Fruit fly (Drosophila melanogaster) whole organism, embryonic: ENCODE data around the gene spg.
A peak's percentile ranks its signal among the peaks of the same experiment; 100 is the strongest.

ENCODE experiments used
- Ada2b ChIP-seq: fragments of 200-800 bp; sonication (Bioruptor generic); IDR thresholded peaks from 2 replicates; pipeline ENCODE4 v1.3.6; 2022; ENCODE audit warnings: missing biosample characterization, missing genetic modification characterization
- Bgb ChIP-seq: fragments of 200-800 bp; sonication (Bioruptor generic); IDR thresholded peaks from 2 replicates; pipeline ENCODE4 v1.3.6; 2022; ENCODE audit warnings: missing biosample characterization, missing genetic modification characterization; ENCODE audit not compliant: partially characterized antibody
- CG11085 ChIP-seq: fragments of 200-800 bp; sonication (Bioruptor generic); IDR thresholded peaks from 2 replicates; pipeline ENCODE4 v1.3.6; 2022; ENCODE audit warnings: missing biosample characterization, missing genetic modification characterization
- CG11456 ChIP-seq: fragments of 200-800 bp; sonication (Bioruptor generic); IDR thresholded peaks from 3 replicates; pipeline ENCODE4 v1.3.6; 2022; ENCODE audit warnings: missing biosample characterization, missing genetic modification characterization
- CG11696 ChIP-seq: fragments of 200-800 bp; sonication (Bioruptor generic); IDR thresholded peaks from 2 replicates; pipeline ENCODE4 v1.3.6; 2022; ENCODE audit warnings: missing biosample characterization, missing genetic modification characterization
- CG11723 ChIP-seq: fragments of 200-800 bp; sonication (Bioruptor generic); optimal IDR thresholded peaks from 2 replicates; lab custom pipeline; 2017; ENCODE audit warnings: missing biosample characterization, mild to moderate bottlenecking, missing genetic modification characterization
- CG13123 ChIP-seq: fragments of 200-800 bp; sonication (Bioruptor generic); optimal IDR thresholded peaks from 2 replicates; lab custom pipeline; 2016; ENCODE audit warnings: missing biosample characterization, missing genetic modification characterization
- CG13624 ChIP-seq: fragments of 200-800 bp; sonication (Bioruptor generic); optimal IDR thresholded peaks from 2 replicates; lab custom pipeline; 2016; ENCODE audit warnings: missing biosample characterization, missing genetic modification characterization
- CG15011 ChIP-seq: fragments of 200-800 bp; sonication (Bioruptor generic); optimal IDR thresholded peaks from 3 replicates; lab custom pipeline; 2018; ENCODE audit warnings: missing biosample characterization, mild to moderate bottlenecking, missing genetic modification characterization
- CG15269 ChIP-seq: fragments of 200-800 bp; sonication (Bioruptor generic); optimal IDR thresholded peaks from 2 replicates; lab custom pipeline; 2018; ENCODE audit warnings: missing biosample characterization, mild to moderate bottlenecking, missing genetic modification characterization, moderate library complexity
- CG1529 ChIP-seq: fragments of 200-800 bp; sonication (Bioruptor generic); optimal IDR thresholded peaks from 3 replicates; lab custom pipeline; 2018; ENCODE audit warnings: missing biosample characterization, missing genetic modification characterization
- CG16779 ChIP-seq: fragments of 200-800 bp; sonication (Bioruptor generic); IDR thresholded peaks from 2 replicates; pipeline ENCODE4 v1.3.6; 2022; ENCODE audit warnings: missing biosample characterization, missing genetic modification characterization
- CG17359 ChIP-seq: fragments of 200-800 bp; sonication (Bioruptor generic); optimal IDR thresholded peaks from 3 replicates; lab custom pipeline; 2018; ENCODE audit warnings: missing biosample characterization, mild to moderate bottlenecking, missing genetic modification characterization, moderate library complexity
- CG17568 ChIP-seq: fragments of 200-800 bp; sonication (Bioruptor generic); optimal IDR thresholded peaks from 2 replicates; lab custom pipeline; 2018; ENCODE audit warnings: missing biosample characterization, mild to moderate bottlenecking, missing genetic modification characterization, moderate library complexity
- CG31224 ChIP-seq: fragments of 200-800 bp; sonication (Bioruptor generic); IDR thresholded peaks from 2 replicates; pipeline ENCODE4 v1.3.6; 2022; ENCODE audit warnings: missing biosample characterization, missing genetic modification characterization
- CG33557 ChIP-seq: fragments of 200-800 bp; sonication (Bioruptor generic); optimal IDR thresholded peaks from 2 replicates; lab custom pipeline; 2019; ENCODE audit warnings: missing biosample characterization, mild to moderate bottlenecking, missing genetic modification characterization, moderate library complexity
- CG34376 ChIP-seq: fragments of 200-800 bp; sonication (Bioruptor generic); optimal IDR thresholded peaks from 2 replicates; lab custom pipeline; 2018; ENCODE audit warnings: missing biosample characterization, mild to moderate bottlenecking, missing genetic modification characterization
- CG34422 ChIP-seq: fragments of 200-800 bp; sonication (Bioruptor generic); IDR thresholded peaks from 3 replicates; pipeline ENCODE4 v1.3.6; 2022; ENCODE audit warnings: missing biosample characterization, missing genetic modification characterization
- CG3726 ChIP-seq: fragments of 200-800 bp; sonication (Bioruptor generic); IDR thresholded peaks from 3 replicates; pipeline ENCODE4, ENCODE4 v1.3.6; 2022; ENCODE audit warnings: missing biosample characterization, missing genetic modification characterization
- CG4282 ChIP-seq: fragments of 200-800 bp; sonication (Bioruptor generic); optimal IDR thresholded peaks from 2 replicates; lab custom pipeline; 2016; ENCODE audit warnings: missing biosample characterization, missing genetic modification characterization
- CG4820 ChIP-seq: fragments of 200-800 bp; sonication (Bioruptor generic); optimal IDR thresholded peaks from 3 replicates; lab custom pipeline; 2016; ENCODE audit warnings: missing biosample characterization, missing genetic modification characterization
- CG6854 ChIP-seq: fragments of 200-800 bp; sonication (Bioruptor generic); optimal IDR thresholded peaks from 3 replicates; lab custom pipeline; 2017; ENCODE audit warnings: missing biosample characterization, mild to moderate bottlenecking, missing genetic modification characterization
- CG7556 ChIP-seq: fragments of 200-800 bp; sonication (Bioruptor generic); optimal IDR thresholded peaks from 2 replicates; lab custom pipeline; 2017; ENCODE audit warnings: missing biosample characterization, mild to moderate bottlenecking, missing genetic modification characterization
- CG7963 ChIP-seq: fragments of 200-800 bp; sonication (Bioruptor generic); IDR thresholded peaks from 3 replicates; pipeline ENCODE4 v1.3.6; 2022; ENCODE audit warnings: missing biosample characterization, missing genetic modification characterization; ENCODE audit not compliant: partially characterized antibody
- CG9876 ChIP-seq: fragments of 200-800 bp; sonication (Bioruptor generic); optimal IDR thresholded peaks from 2 replicates; lab custom pipeline; 2016; ENCODE audit warnings: missing biosample characterization, missing genetic modification characterization
- CG9932 ChIP-seq: fragments of 200-800 bp; sonication (Bioruptor generic); IDR thresholded peaks from 2 replicates; pipeline ENCODE4 v1.3.6; 2022; ENCODE audit warnings: missing biosample characterization, missing genetic modification characterization
- CkIIα-i1 ChIP-seq: fragments of 200-800 bp; sonication (Bioruptor generic); IDR thresholded peaks from 2 replicates; pipeline ENCODE4 v1.3.6; 2022; ENCODE audit warnings: missing biosample characterization, missing genetic modification characterization
- Ets65A ChIP-seq: fragments of 200-800 bp; sonication (Bioruptor generic); peaks from one replicate; lab custom pipeline; 2016; ENCODE audit warnings: missing biosample characterization, missing genetic modification characterization
- Fer1 ChIP-seq: fragments of 200-800 bp; sonication (Bioruptor generic); optimal IDR thresholded peaks from 2 replicates; lab custom pipeline; 2017; ENCODE audit warnings: missing biosample characterization, mild to moderate bottlenecking, missing genetic modification characterization
- NfI ChIP-seq: fragments of 200-800 bp; sonication (Bioruptor generic); optimal IDR thresholded peaks from 3 replicates; lab custom pipeline; 2018; ENCODE audit warnings: missing biosample characterization, mild to moderate bottlenecking, missing genetic modification characterization, moderate library complexity
- Poxn ChIP-seq: fragments of 200-800 bp; sonication (Bioruptor generic); IDR thresholded peaks from 2 replicates; pipeline ENCODE4 v1.3.6; 2022; ENCODE audit warnings: missing biosample characterization, missing genetic modification characterization
- Rfx ChIP-seq: fragments of 200-800 bp; sonication (Bioruptor generic); IDR thresholded peaks from 2 replicates; pipeline ENCODE4 v1.3.6; 2022; ENCODE audit warnings: missing biosample characterization, missing genetic modification characterization
- Rx ChIP-seq: fragments of 200-800 bp; sonication (Bioruptor generic); IDR thresholded peaks from 2 replicates; pipeline ENCODE4 v1.3.6; 2022; ENCODE audit warnings: missing biosample characterization, missing genetic modification characterization
- Six4 ChIP-seq: fragments of 200-800 bp; sonication (Bioruptor generic); optimal IDR thresholded peaks from 2 replicates; lab custom pipeline; 2016; ENCODE audit warnings: missing biosample characterization, missing genetic modification characterization
- Sry-β ChIP-seq: fragments of 200-800 bp; sonication (Bioruptor generic); optimal IDR thresholded peaks from 2 replicates; lab custom pipeline; 2018; ENCODE audit warnings: missing biosample characterization, mild to moderate bottlenecking, missing genetic modification characterization, moderate library complexity
- br ChIP-seq: fragments of >200 bp; optimal IDR thresholded peaks from 2 replicates; lab custom pipeline; 2017
- chn ChIP-seq: fragments of 200-800 bp; sonication (Bioruptor generic); optimal IDR thresholded peaks from 2 replicates; lab custom pipeline; 2016; ENCODE audit warnings: missing biosample characterization, missing genetic modification characterization
- dati ChIP-seq: fragments of 200-800 bp; sonication (Bioruptor generic); IDR thresholded peaks from 2 replicates; pipeline ENCODE4 v1.3.6; 2022; ENCODE audit warnings: missing biosample characterization, missing genetic modification characterization
- eve ChIP-seq, 2 experiments: fragments of >200 bp; optimal IDR thresholded peaks; 2 replicates each; lab custom pipeline; 2017; ENCODE audit warnings: missing biosample characterization in 2 of 2, missing genetic modification characterization in 2 of 2
- grau ChIP-seq: fragments of 200-800 bp; optimal IDR thresholded peaks from 3 replicates; lab custom pipeline; 2019; ENCODE audit warnings: missing biosample characterization, mild to moderate bottlenecking, missing genetic modification characterization, moderate library complexity
- insv ChIP-seq, 2 experiments: fragments of 200-800 bp; sonication (Bioruptor generic); optimal IDR thresholded peaks; 3 replicates each; lab custom pipeline; 2016 to 2018; ENCODE audit warnings: missing biosample characterization in 2 of 2, missing genetic modification characterization in 2 of 2
- jumu ChIP-seq: fragments of 200-800 bp; sonication (Bioruptor generic); optimal IDR thresholded peaks from 3 replicates; lab custom pipeline; 2016; ENCODE audit warnings: missing biosample characterization, missing genetic modification characterization
- nmo ChIP-seq: fragments of 200-800 bp; sonication (Bioruptor generic); optimal IDR thresholded peaks from 2 replicates; lab custom pipeline; 2018; ENCODE audit warnings: missing biosample characterization, mild to moderate bottlenecking, missing genetic modification characterization, moderate library complexity
- pita ChIP-seq: fragments of 200-800 bp; sonication (Bioruptor generic); optimal IDR thresholded peaks from 2 replicates; lab custom pipeline; 2017; ENCODE audit warnings: missing biosample characterization, mild to moderate bottlenecking, missing genetic modification characterization
- psq ChIP-seq: fragments of 200-800 bp; sonication (Bioruptor generic); optimal IDR thresholded peaks from 2 replicates; lab custom pipeline; 2017; ENCODE audit warnings: missing biosample characterization, missing genetic modification characterization
- sc ChIP-seq, 3 experiments: fragments of >200 bp in 2 of 3; fragments of 200-800 bp in 1 of 3; sonication (Bioruptor generic) in 1 of 3; optimal IDR thresholded peaks; 2 replicates in 2 of 3; 3 replicates in 1 of 3; lab custom pipeline; 2017; ENCODE audit warnings: mild to moderate bottlenecking in 1 of 3, missing biosample characterization in 1 of 3, missing genetic modification characterization in 1 of 3, missing genetic modification reagents in 1 of 3
- shn ChIP-seq: fragments of 200-800 bp; sonication (Bioruptor generic); optimal IDR thresholded peaks from 3 replicates; lab custom pipeline; 2016; ENCODE audit warnings: missing biosample characterization, missing genetic modification characterization
- slou ChIP-seq: fragments of 200-800 bp; sonication (Bioruptor generic); optimal IDR thresholded peaks from 3 replicates; lab custom pipeline; 2016; ENCODE audit warnings: missing biosample characterization, missing genetic modification characterization
- trh ChIP-seq: fragments of 200-800 bp; sonication (Bioruptor generic); optimal IDR thresholded peaks from 2 replicates; lab custom pipeline; 2016; ENCODE audit warnings: missing biosample characterization, missing genetic modification characterization

Gene spg

dm6 chr3R:28888561-28889426, 43.7 kb downstream of the spg start (continued):
- peak; percentile 68 for TF ChIP-seq Six4
- no peak for TF ChIP-seq CkIIα-i1 (GFP tag; lab: Robert Waterston, UW)
- TF ChIP-seq Ets65A, result peak; percentile 97
- TF ChIP-seq psq (GFP tag; lab: Kevin White, UChicago), result no peak
- TF ChIP-seq grau, result peak; percentile 77
- TF ChIP-seq CG11085 (GFP tag; lab: Robert Waterston, UW), result peak; percentile 53; the same call in 1 of the 2 replicates
- peak; percentile 56 for TF ChIP-seq CG1529 (GFP tag; lab: Kevin White, UChicago)
- peak; percentile 67 for TF ChIP-seq nmo (GFP tag; lab: Kevin White, UChicago)
- TF ChIP-seq CG11456 (GFP tag; lab: Robert Waterston, UW), result peak; percentile 87
- peak; percentile 62 for TF ChIP-seq Ada2b (GFP tag; lab: Robert Waterston, UW)
- TF ChIP-seq Poxn (GFP tag; lab: Robert Waterston, UW), result peak; percentile 46
- no peak for TF ChIP-seq Bgb (GFP tag; lab: Robert Waterston, UW)
- TF ChIP-seq CG7963 (GFP tag; lab: Robert Waterston, UW), result no peak
- TF ChIP-seq insv (GFP tag; optimal IDR thresholded peaks at IDR 0.05; lab: Kevin White, UChicago), result peak in 1 of 2 experiments; percentile 30
- TF ChIP-seq pita (GFP tag; lab: Kevin White, UChicago), result no peak
- peak; percentile 80 for TF ChIP-seq Sry-β (GFP tag; lab: Kevin White, UChicago)
- no peak for TF ChIP-seq CG3726 (GFP tag; lab: Robert Waterston, UW)
- peak; percentile 6 for TF ChIP-seq CG17568 (GFP tag; lab: Kevin White, UChicago)
- peak; percentile 57 for TF ChIP-seq CG15011
- TF ChIP-seq eve (GFP tag; optimal IDR thresholded peaks at IDR 0.05; lab: Kevin White, UChicago), result no peak
- no peak for TF ChIP-seq dati (GFP tag; lab: Robert Waterston, UW)
- peak; percentile 90 for TF ChIP-seq shn (GFP tag; lab: Kevin White, UChicago)
- peak; percentile 83 for TF ChIP-seq CG16779 (GFP tag; lab: Robert Waterston, UW)
- peak; percentile 86 for TF ChIP-seq CG9932 (GFP tag; lab: Robert Waterston, UW)
- TF ChIP-seq CG9876 (GFP tag; lab: Kevin White, UChicago), result peak; percentile 86
- no peak for TF ChIP-seq CG11696
- peak; percentile 86 for TF ChIP-seq Fer1
- no peak for TF ChIP-seq br (lab: Kevin White, UChicago)
- TF ChIP-seq chn (GFP tag; lab: Kevin White, UChicago), result peak; percentile 68
- peak; percentile 77 for TF ChIP-seq CG17359 (tag; lab: Kevin White, UChicago)
- peak; percentile 90 for TF ChIP-seq Rfx (GFP tag; lab: Robert Waterston, UW)
- TF ChIP-seq CG4282 (GFP tag; lab: Kevin White, UChicago), result peak; percentile 79
- no peak for TF ChIP-seq sc (optimal IDR thresholded peaks at IDR 0.05; lab: Kevin White, UChicago)
- TF ChIP-seq sc (GFP tag; optimal IDR thresholded peaks at IDR 0.05; lab: Kevin White, UChicago), result peak; percentile 32
- peak; percentile 91 for TF ChIP-seq CG13624 (GFP tag; lab: Kevin White, UChicago)
- peak; percentile 31 for TF ChIP-seq CG33557 (GFP tag; lab: Kevin White, UChicago)
- TF ChIP-seq CG7556, result peak; percentile 83
- TF ChIP-seq CG34376 (GFP tag; lab: Kevin White, UChicago), result peak; percentile 85
- TF ChIP-seq jumu (GFP tag; lab: Kevin White, UChicago), result peak; percentile 90
- TF ChIP-seq NfI (GFP tag; lab: Kevin White, UChicago), result peak; percentile 88
- TF ChIP-seq CG4820 (GFP tag; lab: Kevin White, UChicago), result peak; percentile 75
- TF ChIP-seq CG13123 (GFP tag; lab: Kevin White, UChicago), result peak; percentile 53
- TF ChIP-seq trh (GFP tag; lab: Kevin White, UChicago), result peak; percentile 22
- TF ChIP-seq CG34422 (GFP tag; lab: Robert Waterston, UW), result peak; percentile 46; the same call in 1 of the 3 replicates
- peak; percentile 53 for TF ChIP-seq slou
- peak; percentile 24 for TF ChIP-seq CG6854
- TF ChIP-seq CG31224 (GFP tag; lab: Robert Waterston, UW), result no peak; the same call in none of the 2 replicates
- TF ChIP-seq CG11723, result peak; percentile 71
- peak; percentile 80 for TF ChIP-seq CG15269 (tag; lab: Kevin White, UChicago)
- TF ChIP-seq Rx, result 0 out of 2 replicates have a peak, but pooled peaks have one; percentile 30
